Fruit fly (Drosophila melanogaster): Measurements from ENCODE around the gene Gapvd1.

Gene Gapvd1

dm6 chrX:11374320-11374719 lies 49.1 kb downstream of the Gapvd1 start:
- TF ChIP-seq rgr (GFP tag; optimal IDR thresholded peaks at IDR 0.05): no peak
- no peak for TF ChIP-seq sage (GFP tag; optimal IDR thresholded peaks at IDR 0.05)

DNA sequence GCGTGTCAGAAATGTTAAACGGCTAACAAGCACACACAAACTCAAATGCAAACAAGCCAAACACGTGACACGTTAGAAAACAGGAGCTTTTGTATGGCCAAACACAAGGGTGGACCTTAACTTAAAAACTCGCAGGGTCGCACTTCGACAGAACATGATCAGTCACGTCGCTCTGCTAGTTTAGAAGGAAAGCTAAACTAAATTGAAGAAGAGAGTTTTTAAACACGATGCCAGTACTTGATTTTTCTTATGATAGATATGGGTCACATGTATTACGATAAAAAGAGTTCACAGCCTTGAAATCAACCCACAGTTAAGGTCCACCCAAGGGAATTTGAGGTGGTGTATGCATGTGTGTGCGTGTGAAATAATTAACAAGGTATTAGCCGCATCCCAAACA lies 53.2 kb downstream of the Gapvd1 start:
- TF ChIP-seq CG9705 (GFP tag; optimal IDR thresholded peaks at IDR 0.05) (no peak), Hr78 (GFP tag; optimal IDR thresholded peaks at IDR 0.05) (no peak), brk (GFP tag; optimal IDR thresholded peaks at IDR 0.05) (no peak), Hnf4 (GFP tag; optimal IDR thresholded peaks at IDR 0.05) (no peak), HLH106 (tag; optimal IDR thresholded peaks at IDR 0.05) (no peak), woc (GFP tag; optimal IDR thresholded peaks at IDR 0.05) (no peak), CrebA (GFP tag; optimal IDR thresholded peaks at IDR 0.05; ENCODE audit: borderline replicate concordance) (no peak), pan (optimal IDR thresholded peaks at IDR 0.05) (no peak), N (GFP tag; optimal IDR thresholded peaks at IDR 0.05) (no peak), Dif (GFP tag; optimal IDR thresholded peaks at IDR 0.05; ENCODE audit: partially characterized antibody) (no peak), Jra (GFP tag; optimal IDR thresholded peaks at IDR 0.05) (no peak), dmrt93B (GFP tag; optimal IDR thresholded peaks at IDR 0.05) (no peak)

DNA sequence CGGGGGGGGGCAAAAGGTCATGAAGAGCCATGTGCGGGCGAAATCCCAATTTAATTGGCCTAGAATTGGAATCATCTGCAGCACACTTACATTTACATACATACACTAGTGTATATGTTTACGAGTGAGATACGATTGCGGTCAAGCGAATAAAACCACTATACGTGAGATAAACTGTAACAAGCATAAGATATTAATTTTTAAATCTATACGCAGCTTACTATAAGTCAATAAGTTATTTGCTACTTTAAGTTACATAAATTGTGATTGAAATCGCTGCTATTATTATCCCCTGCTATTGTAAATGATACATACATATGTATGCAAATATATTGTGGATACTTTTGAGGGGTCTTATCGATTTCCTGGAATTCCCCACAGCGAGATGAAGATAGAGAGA lies 54.0 kb downstream of the Gapvd1 start:
- TF ChIP-seq usp (GFP tag; optimal IDR thresholded peaks at IDR 0.05): no peak
- TF ChIP-seq Dfd (GFP tag; optimal IDR thresholded peaks at IDR 0.05): no peak
- TF ChIP-seq CrebA (GFP tag; optimal IDR thresholded peaks at IDR 0.05; ENCODE audit: borderline replicate concordance): no peak
- no peak for TF ChIP-seq Hr83 (GFP tag; optimal IDR thresholded peaks at IDR 0.05; ENCODE audit: poor library complexity, severe bottlenecking)
- no peak for TF ChIP-seq Hnf4 (GFP tag; optimal IDR thresholded peaks at IDR 0.05)
- no peak for TF ChIP-seq sv (GFP tag; optimal IDR thresholded peaks at IDR 0.05)
- TF ChIP-seq N (GFP tag; optimal IDR thresholded peaks at IDR 0.05): no peak
- TF ChIP-seq Rel (GFP tag; optimal IDR thresholded peaks at IDR 0.05): no peak
- no peak for TF ChIP-seq Rel (tag; optimal IDR thresholded peaks at IDR 0.05)
- TF ChIP-seq CG32264 (GFP tag; optimal IDR thresholded peaks at IDR 0.05): no peak
- TF ChIP-seq pan (optimal IDR thresholded peaks at IDR 0.05): no peak
- no peak for TF ChIP-seq sage (GFP tag; optimal IDR thresholded peaks at IDR 0.05)
- peak; percentile 26 for TF ChIP-seq HLH106 (tag; optimal IDR thresholded peaks at IDR 0.05)
- TF ChIP-seq dsf (GFP tag; optimal IDR thresholded peaks at IDR 0.05; ENCODE audit: borderline replicate concordance): no peak
- peak; percentile 17 for TF ChIP-seq Sp1 (GFP tag; optimal IDR thresholded peaks at IDR 0.05)
- peak in 1 of 2 experiments; percentile 16 for TF ChIP-seq foxo (GFP tag; optimal IDR thresholded peaks at IDR 0.05)
- TF ChIP-seq Vsx2 (GFP tag; optimal IDR thresholded peaks at IDR 0.05; ENCODE audit: partially characterized antibody): no peak
- no peak for TF ChIP-seq ey (GFP tag; optimal IDR thresholded peaks at IDR 0.05)
- TF ChIP-seq Abd-B (GFP tag; optimal IDR thresholded peaks at IDR 0.05): no peak
- no peak for TF ChIP-seq br (GFP tag; optimal IDR thresholded peaks at IDR 0.05)
- TF ChIP-seq lola (GFP tag; optimal IDR thresholded peaks at IDR 0.05): no peak
- TF ChIP-seq Mio (GFP tag; optimal IDR thresholded peaks at IDR 0.05): no peak
- TF ChIP-seq rgr (GFP tag; optimal IDR thresholded peaks at IDR 0.05): no peak
- no peak for TF ChIP-seq CG9705 (GFP tag; optimal IDR thresholded peaks at IDR 0.05)
- TF ChIP-seq GATAd (GFP tag; optimal IDR thresholded peaks at IDR 0.05): no peak
- no peak for TF ChIP-seq h (GFP tag; optimal IDR thresholded peaks at IDR 0.05)
- no peak for TF ChIP-seq Hr78 (GFP tag; optimal IDR thresholded peaks at IDR 0.05)
- TF ChIP-seq dmrt93B (GFP tag; optimal IDR thresholded peaks at IDR 0.05): no peak
- no peak for TF ChIP-seq OdsH (GFP tag; optimal IDR thresholded peaks at IDR 0.05)
- TF ChIP-seq tai (GFP tag; optimal IDR thresholded peaks at IDR 0.05): no peak
- TF ChIP-seq fru (GFP tag; optimal IDR thresholded peaks at IDR 0.05): peak; percentile 3
- no peak for TF ChIP-seq Dif (GFP tag; optimal IDR thresholded peaks at IDR 0.05; ENCODE audit: partially characterized antibody)
- TF ChIP-seq woc (GFP tag; optimal IDR thresholded peaks at IDR 0.05): no peak
- no peak for TF ChIP-seq jim (GFP tag; optimal IDR thresholded peaks at IDR 0.05)

DNA sequence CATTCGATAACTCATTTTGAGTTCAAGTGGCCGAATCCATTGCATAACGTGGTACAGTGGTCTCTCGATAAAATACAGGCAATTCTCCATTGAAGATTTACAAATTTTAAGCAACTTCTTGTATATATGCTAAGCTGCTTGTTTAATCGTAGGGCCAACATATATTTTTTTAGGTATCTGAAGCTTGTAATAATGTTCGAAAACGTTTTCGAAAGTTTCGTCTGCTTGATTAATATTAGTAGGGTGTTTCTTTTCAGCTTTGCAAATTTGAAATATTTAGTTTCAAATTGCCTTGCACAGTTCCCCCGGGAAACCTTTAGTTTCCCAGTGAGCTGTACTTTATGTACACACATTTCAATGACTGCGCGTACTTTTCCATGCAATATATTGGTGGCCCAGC lies 54.6 kb downstream of the Gapvd1 start:
- TF ChIP-seq Myc (optimal IDR thresholded peaks at IDR 0.05) (no peak), N (GFP tag; optimal IDR thresholded peaks at IDR 0.05) (no peak), brk (GFP tag; optimal IDR thresholded peaks at IDR 0.05) (no peak), Hnf4 (GFP tag; optimal IDR thresholded peaks at IDR 0.05) (no peak), Hr83 (GFP tag; optimal IDR thresholded peaks at IDR 0.05; ENCODE audit: poor library complexity, severe bottlenecking) (no peak), sage (GFP tag; optimal IDR thresholded peaks at IDR 0.05) (no peak), jim (GFP tag; optimal IDR thresholded peaks at IDR 0.05) (no peak), CrebA (GFP tag; optimal IDR thresholded peaks at IDR 0.05; ENCODE audit: borderline replicate concordance) (no peak), foxo (GFP tag; optimal IDR thresholded peaks at IDR 0.05) (no peak), Vsx2 (GFP tag; optimal IDR thresholded peaks at IDR 0.05; ENCODE audit: partially characterized antibody) (no peak), Abd-B (GFP tag; optimal IDR thresholded peaks at IDR 0.05) (no peak), HLH106 (tag; optimal IDR thresholded peaks at IDR 0.05) (no peak), fru (GFP tag; optimal IDR thresholded peaks at IDR 0.05) (no peak), Sp1 (GFP tag; optimal IDR thresholded peaks at IDR 0.05) (no peak), sv (GFP tag; optimal IDR thresholded peaks at IDR 0.05) (no peak), dl (GFP tag; optimal IDR thresholded peaks at IDR 0.05; ENCODE audit: insufficient read depth in 1 of 2, partially characterized antibody in 2 of 2) (no peak)

Measured in whole organism, wandering third instar larva.